Fruit fly (Drosophila melanogaster) whole organism, embryonic: ENCODE measurements around the gene Polr3H.

Experiments used
- Atf3 ChIP-seq: fragments of 200-800 bp; sonication (Bioruptor generic); optimal IDR thresholded peaks from 3 replicates; lab custom pipeline; 2016; ENCODE audit warnings: missing biosample characterization, missing genetic modification characterization
- BEAF-32 ChIP-seq: fragments of 200-800 bp; sonication (Bioruptor generic); optimal IDR thresholded peaks from 3 replicates; lab custom pipeline; 2017; ENCODE audit warnings: missing biosample characterization, missing genetic modification characterization, mild to moderate bottlenecking, moderate library complexity, missing genetic modification reagents
- Bdp1 ChIP-seq: fragments of 200-800 bp; sonication (Bioruptor generic); optimal IDR thresholded peaks from 3 replicates; lab custom pipeline; 2016; ENCODE audit warnings: missing biosample characterization, missing genetic modification characterization
- C15 ChIP-seq: fragments of 200-800 bp; sonication (Bioruptor generic); IDR thresholded peaks from 3 replicates; pipeline ENCODE4 v1.3.6; 2022; ENCODE audit warnings: missing biosample characterization, missing genetic modification characterization
- CG10565 ChIP-seq: fragments of 200-800 bp; sonication (Bioruptor generic); optimal IDR thresholded peaks from 3 replicates; lab custom pipeline; 2016; ENCODE audit warnings: missing biosample characterization, mild to moderate bottlenecking, missing genetic modification characterization
- CG11504 ChIP-seq: fragments of 200-800 bp; sonication (Bioruptor generic); optimal IDR thresholded peaks from 3 replicates; lab custom pipeline; 2019; ENCODE audit warnings: missing biosample characterization, mild to moderate bottlenecking, missing genetic modification characterization, moderate library complexity
- CG11723 ChIP-seq: fragments of 200-800 bp; sonication (Bioruptor generic); optimal IDR thresholded peaks from 2 replicates; lab custom pipeline; 2017; ENCODE audit warnings: missing biosample characterization, mild to moderate bottlenecking, missing genetic modification characterization
- CG12659 ChIP-seq: fragments of 200-800 bp; sonication (Bioruptor generic); optimal IDR thresholded peaks from 3 replicates; lab custom pipeline; 2017; ENCODE audit warnings: mild to moderate bottlenecking, missing biosample characterization, missing genetic modification reagents, missing genetic modification characterization
- CG13123 ChIP-seq: fragments of 200-800 bp; sonication (Bioruptor generic); optimal IDR thresholded peaks from 2 replicates; lab custom pipeline; 2016; ENCODE audit warnings: missing biosample characterization, missing genetic modification characterization
- CG14014 ChIP-seq: fragments of 200-800 bp; sonication (Bioruptor generic); IDR thresholded peaks from 2 replicates; pipeline ENCODE4 v1.3.6; 2022; ENCODE audit warnings: missing biosample characterization, missing genetic modification characterization
- CG14667 ChIP-seq: fragments of 200-800 bp; sonication (Bioruptor generic); IDR thresholded peaks from 2 replicates; pipeline ENCODE4 v1.3.6; 2022; ENCODE audit warnings: missing biosample characterization, missing genetic modification characterization
- CG14860 ChIP-seq: fragments of 200-800 bp; sonication (Bioruptor generic); IDR thresholded peaks from 3 replicates; pipeline ENCODE4 v1.3.6; 2022; ENCODE audit warnings: missing biosample characterization, missing genetic modification characterization; ENCODE audit not compliant: partially characterized antibody
- CG15514 ChIP-seq: fragments of 200-800 bp; sonication (Bioruptor generic); optimal IDR thresholded peaks from 3 replicates; lab custom pipeline; 2017; ENCODE audit warnings: missing biosample characterization, missing genetic modification characterization, mild to moderate bottlenecking, moderate library complexity, missing genetic modification reagents
- CG17385 ChIP-seq: fragments of 200-800 bp; sonication (Bioruptor generic); optimal IDR thresholded peaks from 3 replicates; lab custom pipeline; 2018; ENCODE audit warnings: missing biosample characterization, mild to moderate bottlenecking, missing genetic modification characterization
- CG17612 ChIP-seq: fragments of 200-800 bp; sonication (Bioruptor generic); IDR thresholded peaks from 2 replicates; pipeline ENCODE4 v1.3.6; 2022; ENCODE audit warnings: missing biosample characterization, missing genetic modification characterization
- CG18619 ChIP-seq: fragments of 200-800 bp; sonication (Bioruptor generic); optimal IDR thresholded peaks from 3 replicates; lab custom pipeline; 2017; ENCODE audit warnings: missing biosample characterization, mild to moderate bottlenecking, missing genetic modification characterization
- CG3065 ChIP-seq: fragments of 200-800 bp; sonication (Bioruptor generic); optimal IDR thresholded peaks from 2 replicates; lab custom pipeline; 2016; ENCODE audit warnings: missing biosample characterization, missing genetic modification characterization
- CG4730 ChIP-seq: fragments of 200-800 bp; sonication (Bioruptor generic); IDR thresholded peaks from 2 replicates; pipeline ENCODE4 v1.3.6; 2022; ENCODE audit warnings: missing biosample characterization, missing genetic modification characterization
- CG5180 ChIP-seq: fragments of 200-800 bp; sonication (Bioruptor generic); optimal IDR thresholded peaks from 3 replicates; lab custom pipeline; 2017; ENCODE audit warnings: missing biosample characterization, missing genetic modification characterization, mild to moderate bottlenecking, moderate library complexity, missing genetic modification reagents
- CG5245 ChIP-seq: fragments of 200-800 bp; sonication (Bioruptor generic); optimal IDR thresholded peaks from 3 replicates; lab custom pipeline; 2016; ENCODE audit warnings: missing biosample characterization, missing genetic modification characterization
- CG6254 ChIP-seq: fragments of 200-800 bp; sonication (Bioruptor generic); optimal IDR thresholded peaks from 3 replicates; lab custom pipeline; 2017; ENCODE audit warnings: mild to moderate bottlenecking, missing biosample characterization, missing genetic modification reagents, missing genetic modification characterization
- CG6272 ChIP-seq: fragments of 200-800 bp; sonication (Bioruptor generic); IDR thresholded peaks from 2 replicates; pipeline ENCODE4 v1.3.6; 2022; ENCODE audit warnings: missing biosample characterization, missing genetic modification characterization
- CG7271 ChIP-seq: fragments of 200-800 bp; sonication (Bioruptor generic); optimal IDR thresholded peaks from 2 replicates; lab custom pipeline; 2018; ENCODE audit warnings: missing biosample characterization, mild to moderate bottlenecking, missing genetic modification characterization, moderate library complexity
- CG7839 ChIP-seq: fragments of 200-800 bp; sonication (Bioruptor generic); optimal IDR thresholded peaks from 3 replicates; lab custom pipeline; 2018; ENCODE audit warnings: missing biosample characterization, mild to moderate bottlenecking, missing genetic modification characterization, moderate library complexity
- CG8478 ChIP-seq: fragments of >200 bp; optimal IDR thresholded peaks from 2 replicates; lab custom pipeline; 2018
- CkIIα-i1 ChIP-seq: fragments of 200-800 bp; sonication (Bioruptor generic); IDR thresholded peaks from 2 replicates; pipeline ENCODE4 v1.3.6; 2022; ENCODE audit warnings: missing biosample characterization, missing genetic modification characterization
- D ChIP-seq, 2 experiments: fragments of 200-800 bp in 1 of 2; fragments of >200 bp in 1 of 2; sonication (Bioruptor generic) in 1 of 2; optimal IDR thresholded peaks; 2 replicates in 1 of 2; 3 replicates in 1 of 2; lab custom pipeline; 2017; ENCODE audit warnings: mild to moderate bottlenecking in 1 of 2, missing biosample characterization in 1 of 2, missing genetic modification characterization in 1 of 2, missing genetic modification reagents in 1 of 2
- E2f1 ChIP-seq: fragments of 200-800 bp; sonication (Bioruptor generic); IDR thresholded peaks from 2 replicates; pipeline ENCODE4 v1.3.6; 2022; ENCODE audit warnings: missing biosample characterization, missing genetic modification characterization
- Ets65A ChIP-seq: fragments of 200-800 bp; sonication (Bioruptor generic); peaks from one replicate; lab custom pipeline; 2016; ENCODE audit warnings: missing biosample characterization, missing genetic modification characterization
- Gsc ChIP-seq: fragments of 200-800 bp; sonication (Bioruptor generic); IDR thresholded peaks from 2 replicates; pipeline ENCODE4 v1.3.6; 2022; ENCODE audit warnings: missing biosample characterization, missing genetic modification characterization
- HLH3B ChIP-seq: fragments of 200-800 bp; sonication (Bioruptor generic); IDR thresholded peaks from 2 replicates; pipeline ENCODE4 v1.3.6; 2022; ENCODE audit warnings: missing biosample characterization, missing genetic modification characterization
- HLH4C ChIP-seq: fragments of 200-800 bp; sonication (Bioruptor generic); IDR thresholded peaks from 3 replicates; pipeline ENCODE4 v1.3.6; 2022; ENCODE audit warnings: missing biosample characterization, missing genetic modification characterization; ENCODE audit not compliant: partially characterized antibody
- Hr78 ChIP-seq, 2 experiments: fragments of 200-800 bp in 1 of 2; fragments of >200 bp in 1 of 2; sonication (Bioruptor generic) in 1 of 2; optimal IDR thresholded peaks; 2 replicates each; lab custom pipeline; 2017 to 2019; ENCODE audit warnings: missing biosample characterization in 2 of 2, missing genetic modification characterization in 2 of 2, mild to moderate bottlenecking in 1 of 2, moderate library complexity in 1 of 2
- Mad ChIP-seq: fragments of 200-800 bp; sonication (Bioruptor generic); optimal IDR thresholded peaks from 2 replicates; lab custom pipeline; 2016; ENCODE audit warnings: missing biosample characterization, missing genetic modification characterization
- NC2α ChIP-seq: fragments of 200-800 bp; sonication (Bioruptor generic); optimal IDR thresholded peaks from 2 replicates; lab custom pipeline; 2016; ENCODE audit warnings: missing biosample characterization, missing genetic modification characterization
- Spps ChIP-seq: fragments of 200-800 bp; sonication (Bioruptor generic); optimal IDR thresholded peaks from 2 replicates; lab custom pipeline; 2018; ENCODE audit warnings: missing biosample characterization, mild to moderate bottlenecking, missing genetic modification characterization
- corto ChIP-seq: fragments of 200-800 bp; sonication (Bioruptor generic); optimal IDR thresholded peaks from 2 replicates; lab custom pipeline; 2016; ENCODE audit warnings: missing biosample characterization, mild to moderate bottlenecking, missing genetic modification characterization, moderate library complexity
- da ChIP-seq: fragments of 200-800 bp; sonication (Bioruptor generic); optimal IDR thresholded peaks from 2 replicates; lab custom pipeline; 2016; ENCODE audit warnings: missing biosample characterization, missing genetic modification characterization
- danr ChIP-seq: fragments of 200-800 bp; sonication (Bioruptor generic); IDR thresholded peaks from 2 replicates; pipeline ENCODE4 v1.3.6; 2022; ENCODE audit warnings: missing biosample characterization, missing genetic modification characterization
- disco-r ChIP-seq: fragments of 200-800 bp; sonication (Bioruptor generic); optimal IDR thresholded peaks from 2 replicates; lab custom pipeline; 2016; ENCODE audit warnings: missing biosample characterization, missing genetic modification characterization
- ham ChIP-seq: fragments of 200-800 bp; sonication (Bioruptor generic); IDR thresholded peaks from 2 replicates; pipeline ENCODE4 v1.3.6; 2022; ENCODE audit warnings: missing biosample characterization, missing genetic modification characterization
- kay ChIP-seq: fragments of 200-800 bp; sonication (Bioruptor generic); optimal IDR thresholded peaks from 2 replicates; lab custom pipeline; 2016; ENCODE audit warnings: missing biosample characterization, missing genetic modification characterization
- nom ChIP-seq: fragments of 200-800 bp; sonication (Bioruptor generic); optimal IDR thresholded peaks from 2 replicates; lab custom pipeline; 2017; ENCODE audit warnings: missing biosample characterization, missing genetic modification characterization, mild to moderate bottlenecking, moderate library complexity, missing genetic modification reagents
- org-1 ChIP-seq: fragments of 200-800 bp; sonication (Bioruptor generic); optimal IDR thresholded peaks from 2 replicates; lab custom pipeline; 2017; ENCODE audit warnings: missing biosample characterization, missing genetic modification characterization
- ro ChIP-seq: fragments of 200-800 bp; sonication (Bioruptor generic); IDR thresholded peaks from 2 replicates; pipeline ENCODE4 v1.3.6; 2022; ENCODE audit warnings: missing biosample characterization, missing genetic modification characterization
- ssp ChIP-seq: fragments of 200-800 bp; sonication (Bioruptor generic); IDR thresholded peaks from 2 replicates; pipeline ENCODE4 v1.3.6; 2022; ENCODE audit warnings: missing biosample characterization, missing genetic modification characterization
- unc-4 ChIP-seq: fragments of 200-800 bp; sonication (Bioruptor generic); IDR thresholded peaks from 2 replicates; pipeline ENCODE4 v1.3.6; 2022; ENCODE audit warnings: missing biosample characterization, missing genetic modification characterization; ENCODE audit not compliant: partially characterized antibody
- wdn ChIP-seq: fragments of 200-800 bp; sonication (Bioruptor generic); IDR thresholded peaks from 2 replicates; pipeline ENCODE4 v1.3.6; 2022; ENCODE audit warnings: missing biosample characterization, missing genetic modification characterization
- wek ChIP-seq: fragments of 200-800 bp; sonication (Bioruptor generic); optimal IDR thresholded peaks from 3 replicates; lab custom pipeline; 2018; ENCODE audit warnings: missing biosample characterization, mild to moderate bottlenecking, missing genetic modification characterization, moderate library complexity
- yki ChIP-seq: fragments of >200 bp; optimal IDR thresholded peaks from 3 replicates; lab custom pipeline; 2018
- zfh2 ChIP-seq: fragments of 200-800 bp; sonication (Bioruptor generic); optimal IDR thresholded peaks from 2 replicates; lab custom pipeline; 2016; ENCODE audit warnings: missing biosample characterization, missing genetic modification characterization

Gene Polr3H

dm6 chr3L:11680298-11680697 is 31.7 kb downstream of the Polr3H start, which contains the start of gene CG32085 (continued):
- TF ChIP-seq disco-r (GFP tag; lab: Kevin White, UChicago), result no peak
- no peak for TF ChIP-seq CG8478
- peak; percentile 27 for TF ChIP-seq CG17385 (GFP tag; lab: Kevin White, UChicago)
- no peak for TF ChIP-seq Gsc (GFP tag; lab: Robert Waterston, UW)
- peak; percentile 23 for TF ChIP-seq org-1 (GFP tag; lab: Kevin White, UChicago)
- TF ChIP-seq Atf3 (GFP tag; lab: Kevin White, UChicago), result peak; percentile 21
- no peak for TF ChIP-seq da (GFP tag; lab: Kevin White, UChicago)
- 0 out of 3 replicates have a peak, but pooled peaks have one; percentile 37 for TF ChIP-seq C15 (GFP tag; lab: Robert Waterston, UW)
- TF ChIP-seq Mad, result no peak
- TF ChIP-seq CG10565 (GFP tag; lab: Kevin White, UChicago), result no peak
- TF ChIP-seq danr, result no peak
- no peak for TF ChIP-seq ham
- TF ChIP-seq CG17612 (GFP tag; lab: Robert Waterston, UW), result 0 out of 2 replicates have a peak, but pooled peaks have one; percentile 43
- TF ChIP-seq Hr78 (GFP tag; optimal IDR thresholded peaks at IDR 0.05; lab: Kevin White, UChicago), result no peak
- TF ChIP-seq nom, result no peak
- no peak for TF ChIP-seq Bdp1 (GFP tag; lab: Kevin White, UChicago)
- peak; percentile 54; the same call in 1 of the 2 replicates for TF ChIP-seq CG4730
- TF ChIP-seq D (optimal IDR thresholded peaks at IDR 0.05; lab: Kevin White, UChicago), result no peak
- TF ChIP-seq D (GFP tag; optimal IDR thresholded peaks at IDR 0.05; lab: Kevin White, UChicago), result no peak
- no peak for TF ChIP-seq CG6254
- TF ChIP-seq zfh2 (GFP tag; lab: Kevin White, UChicago), result peak; percentile 71
- TF ChIP-seq corto (GFP tag; lab: Kevin White, UChicago), result no peak
- TF ChIP-seq CG15514 (GFP tag; lab: Kevin White, UChicago), result peak; percentile 81
- TF ChIP-seq CG11504 (tag; lab: Kevin White, UChicago), result peak; percentile 45
- TF ChIP-seq HLH3B (GFP tag; lab: Robert Waterston, UW), result peak; percentile 68
- TF ChIP-seq CG6272, result peak; percentile 60; the same call in 1 of the 2 replicates
- TF ChIP-seq CG7839, result peak; percentile 60
- TF ChIP-seq unc-4 (GFP tag; lab: Robert Waterston, UW), result no peak
- TF ChIP-seq yki (lab: Kevin White, UChicago), result no peak
- TF ChIP-seq CG14860 (GFP tag; lab: Robert Waterston, UW), result no peak
- no peak for TF ChIP-seq HLH4C
- TF ChIP-seq CG11723 (GFP tag; lab: Kevin White, UChicago), result peak; percentile 30
- peak; percentile 50; the same call in 1 of the 2 replicates for TF ChIP-seq CG14667 (GFP tag; lab: Robert Waterston, UW)
- TF ChIP-seq CG3065 (GFP tag; lab: Kevin White, UChicago), result no peak
- TF ChIP-seq CG7271, result no peak
- TF ChIP-seq BEAF-32 (GFP tag; lab: Kevin White, UChicago), result no peak
- no peak for TF ChIP-seq CkIIα-i1 (GFP tag; lab: Robert Waterston, UW)
- peak; percentile 54; the same call in 1 of the 2 replicates for TF ChIP-seq wdn (GFP tag; lab: Robert Waterston, UW)
- peak; percentile 70 for TF ChIP-seq CG14014
- TF ChIP-seq E2f1, result peak; percentile 68
- TF ChIP-seq CG5180 (GFP tag; lab: Kevin White, UChicago), result peak; percentile 43
- TF ChIP-seq CG18619 (GFP tag; lab: Kevin White, UChicago), result peak; percentile 48
- TF ChIP-seq CG12659, result peak; percentile 38
- TF ChIP-seq ssp (GFP tag; lab: Robert Waterston, UW), result no peak
- TF ChIP-seq CG13123 (GFP tag; lab: Kevin White, UChicago), result no peak
- TF ChIP-seq Spps, result no peak
- no peak for TF ChIP-seq wek (GFP tag; lab: Kevin White, UChicago)
- TF ChIP-seq ro, result no peak
- peak; percentile 92 for TF ChIP-seq Ets65A
- TF ChIP-seq NC2α (GFP tag; lab: Kevin White, UChicago), result no peak
- TF ChIP-seq kay (GFP tag; lab: Kevin White, UChicago), result peak; percentile 30
- TF ChIP-seq CG5245, result peak; percentile 69
